Worm (Caenorhabditis elegans) whole organism, L4 larva: Measurements from ENCODE around the gene ZC239.6.

Experiments
- F44E2.7 ChIP-seq: fragments of 200-800 bp; sonication (Bioruptor generic); IDR thresholded peaks from 2 replicates; pipeline ENCODE4 v2.1.2; 2022; ENCODE audit warnings: missing genetic modification characterization, missing compliant biosample characterization
- F49E8.2 ChIP-seq: sonication (generic microtip); optimal IDR thresholded peaks from 2 replicates; lab custom pipeline; 2016; ENCODE audit warnings: missing compliant biosample characterization, mild to moderate bottlenecking, missing genetic modification characterization, borderline replicate concordance
- Y48G9A.11 ChIP-seq: fragments of 200-800 bp; sonication (Bioruptor generic); IDR thresholded peaks from 2 replicates; pipeline ENCODE4 v1.3.6; 2022; ENCODE audit warnings: missing genetic modification reagents, missing genetic modification characterization, missing compliant biosample characterization
- ZK337.2 ChIP-seq: fragments of 200-800 bp; sonication (Bioruptor generic); IDR thresholded peaks from 2 replicates; pipeline ENCODE4 v1.3.6; 2022; ENCODE audit warnings: missing genetic modification reagents, missing genetic modification characterization, missing compliant biosample characterization
- ZK546.5 ChIP-seq, 2 experiments: sonication (generic microtip); optimal IDR thresholded peaks; 2 replicates each; lab custom pipeline; 2017; ENCODE audit warnings: missing biosample characterization in 2 of 2, missing genetic modification characterization in 2 of 2
- ama-1 ChIP-seq: fragments of 150-350 bp; optimal IDR thresholded peaks from 2 replicates; lab custom pipeline; 2014; ENCODE audit warnings: inconsistent platforms, mixed read lengths
- arid-1 ChIP-seq: fragments of 200-800 bp; sonication (Bioruptor generic); conservative IDR thresholded peaks from 2 replicates; pipeline ENCODE4 v1.3.6; 2022; ENCODE audit warnings: missing genetic modification reagents, missing genetic modification characterization, missing compliant biosample characterization
- attf-4 ChIP-seq: sonication (generic microtip); optimal IDR thresholded peaks from 3 replicates; lab custom pipeline; 2017; ENCODE audit warnings: missing biosample characterization, missing genetic modification characterization
- ceh-20 ChIP-seq: fragments of 200-800 bp; sonication (Bioruptor generic); IDR thresholded peaks from 2 replicates; pipeline ENCODE4 v1.3.6; 2022; ENCODE audit warnings: missing genetic modification reagents, missing genetic modification characterization, missing compliant biosample characterization
- ceh-44 ChIP-seq: fragments of 200-800 bp; sonication (Bioruptor generic); IDR thresholded peaks from 2 replicates; pipeline ENCODE4 v1.3.6; 2022; ENCODE audit warnings: missing genetic modification reagents, missing genetic modification characterization, missing compliant biosample characterization
- ceh-82 ChIP-seq: sonication (generic microtip); optimal IDR thresholded peaks from 2 replicates; lab custom pipeline; 2017; ENCODE audit warnings: missing biosample characterization, missing genetic modification characterization
- ces-1 ChIP-seq: fragments of 150-350 bp; sonication (generic microtip); optimal IDR thresholded peaks from 4 replicates; lab custom pipeline; 2014; ENCODE audit warnings: missing biosample characterization, missing genetic modification reagents, missing genetic modification characterization
- hif-1 ChIP-seq, 2 experiments: sonication (generic microtip); optimal IDR thresholded peaks; 2 replicates each; lab custom pipeline; 2016 to 2017; ENCODE audit warnings: missing compliant biosample characterization in 2 of 2, missing genetic modification characterization in 2 of 2, missing genetic modification reagents in 2 of 2, missing genotype in 2 of 2, mild to moderate bottlenecking in 1 of 2
- hlh-30 ChIP-seq: sonication (generic microtip); optimal IDR thresholded peaks from 2 replicates; lab custom pipeline; 2017; ENCODE audit warnings: antibody characterized with exemption, mild to moderate bottlenecking, missing genetic modification characterization, missing compliant biosample characterization; ENCODE audit not compliant: insufficient read depth
- lin-13 ChIP-seq: fragments of 150-350 bp; optimal IDR thresholded peaks from 2 replicates; lab custom pipeline; 2014; ENCODE audit warnings: missing biosample characterization, missing genetic modification reagents, missing genetic modification characterization
- lin-29 ChIP-seq: fragments of 200-800 bp; sonication (Bioruptor generic); IDR thresholded peaks from 2 replicates; pipeline ENCODE4 v1.3.6; 2022; ENCODE audit warnings: missing genetic modification reagents, missing genetic modification characterization, missing compliant biosample characterization
- lin-39 ChIP-seq: fragments of 150-350 bp; optimal IDR thresholded peaks from 2 replicates; lab custom pipeline; 2014; ENCODE audit warnings: missing biosample characterization, missing genetic modification reagents, missing genetic modification characterization
- madf-9 ChIP-seq: fragments of 200-800 bp; sonication (Bioruptor generic); conservative IDR thresholded peaks from 2 replicates; pipeline ENCODE4 v1.3.6; 2022; ENCODE audit warnings: missing genetic modification reagents, missing genetic modification characterization, missing compliant biosample characterization
- mep-1 ChIP-seq: fragments of 150-350 bp; sonication (generic microtip); optimal IDR thresholded peaks from 3 replicates; lab custom pipeline; 2014; ENCODE audit warnings: missing biosample characterization, missing genetic modification characterization
- mxl-3 ChIP-seq: fragments of 200-800 bp; sonication (Bioruptor generic); optimal IDR thresholded peaks from 2 replicates; lab custom pipeline; 2018; ENCODE audit warnings: mild to moderate bottlenecking, missing genetic modification characterization, missing compliant biosample characterization
- nhr-10 ChIP-seq: fragments of 150-350 bp; optimal IDR thresholded peaks from 2 replicates; lab custom pipeline; 2014; ENCODE audit warnings: missing biosample characterization, missing genetic modification characterization
- nhr-102 ChIP-seq: sonication (generic microtip); optimal IDR thresholded peaks from 2 replicates; lab custom pipeline; 2016; ENCODE audit warnings: mild to moderate bottlenecking, missing genetic modification characterization, moderate library complexity, missing compliant biosample characterization
- nhr-11 ChIP-seq: fragments of 150-350 bp; optimal IDR thresholded peaks from 2 replicates; lab custom pipeline; 2014; ENCODE audit warnings: missing biosample characterization, missing genetic modification characterization
- nhr-76 ChIP-seq: fragments of 150-350 bp; optimal IDR thresholded peaks from 2 replicates; lab custom pipeline; 2014; ENCODE audit warnings: missing biosample characterization, missing genetic modification characterization
- pha-4 ChIP-seq, 2 experiments: fragments of 150-350 bp in 1 of 2; fragments of 200-800 bp in 1 of 2; sonication (Bioruptor generic) in 1 of 2; IDR thresholded peaks in 1 of 2; optimal IDR thresholded peaks in 1 of 2; 2 replicates each; pipeline versions ENCODE4 v1.3.6 to Lab custom; 2014 to 2022; ENCODE audit warnings: missing genetic modification characterization in 2 of 2, missing genetic modification reagents in 2 of 2, missing biosample characterization in 1 of 2, missing compliant biosample characterization in 1 of 2
- php-3 ChIP-seq: fragments of 200-800 bp; sonication (Bioruptor generic); IDR thresholded peaks from 2 replicates; pipeline ENCODE4 v1.3.6; 2022; ENCODE audit warnings: missing genetic modification reagents, missing genetic modification characterization, missing compliant biosample characterization
- pqm-1 ChIP-seq: sonication (generic microtip); optimal IDR thresholded peaks from 2 replicates; lab custom pipeline; 2017; ENCODE audit warnings: missing biosample characterization, missing genetic modification characterization
- rbr-2 ChIP-seq: sonication (generic microtip); optimal IDR thresholded peaks from 2 replicates; lab custom pipeline; 2016; ENCODE audit warnings: missing genotype, missing genetic modification characterization, missing compliant biosample characterization
- set-16 ChIP-seq: fragments of 200-800 bp; sonication (Bioruptor generic); IDR thresholded peaks from 2 replicates; pipeline ENCODE4 v1.3.6; 2022; ENCODE audit warnings: missing genetic modification reagents, missing genetic modification characterization, missing compliant biosample characterization
- spr-3 ChIP-seq: fragments of 200-800 bp; sonication (Bioruptor generic); optimal IDR thresholded peaks from 2 replicates; lab custom pipeline; 2018; ENCODE audit warnings: mild to moderate bottlenecking, missing genetic modification characterization, missing compliant biosample characterization
- unc-39 ChIP-seq: sonication (generic microtip); optimal IDR thresholded peaks from 2 replicates; lab custom pipeline; 2017; ENCODE audit warnings: missing biosample characterization, missing genetic modification characterization
- unc-62 ChIP-seq, 3 experiments: fragments of 150-350 bp in 1 of 3; sonication (generic microtip); optimal IDR thresholded peaks in 2 of 3; peaks in 1 of 3; 1 replicate in 1 of 3; 2 replicates in 2 of 3; lab custom pipeline; 2014 to 2017; ENCODE audit warnings: missing biosample characterization in 3 of 3, missing genetic modification characterization in 3 of 3, missing genetic modification reagents in 3 of 3, missing genotype in 1 of 3
- zip-11 ChIP-seq: fragments of 200-800 bp; sonication (Bioruptor generic); IDR thresholded peaks from 2 replicates; pipeline ENCODE4 v1.3.6; 2022; ENCODE audit warnings: missing genetic modification characterization, missing compliant biosample characterization

Gene ZC239.6

ce11 chrII:3230422-3230821 is 21.0 kb downstream of the ZC239.6 start, which contains the start of gene srh-297:
Gene srh-297, minus strand, starts transcription at chrII:3230522.
- no peak for TF ChIP-seq pqm-1 (tag; lab: Kevin White, UChicago)
- TF ChIP-seq ceh-82 (tag; lab: Kevin White, UChicago), result no peak
- TF ChIP-seq nhr-76, result no peak
- no peak for TF ChIP-seq lin-39 (tag; lab: Kevin White, UChicago)
- no peak for TF ChIP-seq nhr-11 (tag; lab: Kevin White, UChicago)
- no peak for TF ChIP-seq arid-1 (GFP tag; lab: Robert Waterston, UW)
- no peak for TF ChIP-seq ama-1 (lab: Kevin White, UChicago)
- no peak for TF ChIP-seq madf-9 (GFP tag; lab: Robert Waterston, UW)
- TF ChIP-seq hif-1 (tag; optimal IDR thresholded peaks at IDR 0.05; lab: Kevin White, UChicago), result no peak
- TF ChIP-seq ces-1, result no peak
- no peak for TF ChIP-seq set-16 (GFP tag; lab: Robert Waterston, UW)
- no peak for TF ChIP-seq attf-4 (tag; lab: Kevin White, UChicago)
- no peak for TF ChIP-seq mxl-3 (GFP tag; lab: Kevin White, UChicago)
- TF ChIP-seq nhr-10 (tag; lab: Kevin White, UChicago), result no peak
- no peak for TF ChIP-seq ZK546.5 (tag; optimal IDR thresholded peaks at IDR 0.05; lab: Kevin White, UChicago)
- TF ChIP-seq Y48G9A.11 (GFP tag; lab: Robert Waterston, UW), result no peak

ce11 chrII:3234725-3235124 is 25.3 kb downstream of the ZC239.6 start, which contains the start of gene C17F4.8:
Gene C17F4.8, minus strand, starts transcription at chrII:3234825.
- TF ChIP-seq hlh-30 (tag; lab: Kevin White, UChicago), result no peak
- no peak for TF ChIP-seq mep-1 (tag; lab: Kevin White, UChicago)
- no peak for TF ChIP-seq nhr-102 (tag; lab: Kevin White, UChicago)
- no peak for TF ChIP-seq F49E8.2 (tag; lab: Kevin White, UChicago)
- TF ChIP-seq rbr-2 (tag; lab: Kevin White, UChicago), result no peak
- TF ChIP-seq F44E2.7 (GFP tag; lab: Robert Waterston, UW), result no peak
- TF ChIP-seq php-3 (GFP tag; lab: Robert Waterston, UW), result no peak
- TF ChIP-seq nhr-76, result no peak
- TF ChIP-seq ZK337.2, result no peak
- TF ChIP-seq ceh-20 (GFP tag; lab: Robert Waterston, UW), result no peak
- TF ChIP-seq spr-3 (GFP tag; lab: Kevin White, UChicago), result no peak
- no peak for TF ChIP-seq lin-13 (GFP tag; lab: Kevin White, UChicago)
- TF ChIP-seq arid-1 (GFP tag; lab: Robert Waterston, UW), result no peak
- no peak for TF ChIP-seq ceh-44 (GFP tag; lab: Robert Waterston, UW)
- no peak for TF ChIP-seq pha-4 (GFP tag; IDR thresholded peaks at IDR 0.05; lab: Robert Waterston, UW)
- no peak for TF ChIP-seq pha-4 (tag; optimal IDR thresholded peaks at IDR 0.05; lab: Kevin White, UChicago)
- TF ChIP-seq nhr-10 (tag; lab: Kevin White, UChicago), result no peak

- TF ChIP-seq unc-62 (GFP tag; optimal IDR thresholded peaks at IDR 0.05 in 1 of 2; lab: Kevin White, UChicago) (peak in 1 of 2 experiments; percentile 2), unc-62 (tag; optimal IDR thresholded peaks at IDR 0.05; lab: Kevin White, UChicago) (no peak), lin-29 (GFP tag; lab: Robert Waterston, UW) (no peak), unc-39 (tag; lab: Kevin White, UChicago) (no peak)
Observed at ce11 chrII:3237038-3237521, 27.6 kb downstream of the ZC239.6 start, which contains the start of the genes srz-67 and C17F4.11. Gene srz-67, minus strand, starts transcription at chrII:3237138. Gene C17F4.11, plus strand, starts transcription at chrII:3237471.

- no peak for TF ChIP-seq zip-11 (GFP tag; lab: Robert Waterston, UW)
- TF ChIP-seq unc-62 (GFP tag; optimal IDR thresholded peaks at IDR 0.05 in 1 of 2; lab: Kevin White, UChicago), result peak in 1 of 2 experiments; percentile 70
- TF ChIP-seq unc-62 (tag; optimal IDR thresholded peaks at IDR 0.05; lab: Kevin White, UChicago), result no peak
Observed at ce11 chrII:3240207-3240606, 30.8 kb downstream of the ZC239.6 start, which contains the start of gene C17F4.3. Gene C17F4.3, plus strand, starts transcription at chrII:3240507.
